Fruit fly (Drosophila melanogaster) whole organism, embryonic: ENCODE data around the gene Spn28Dc.
A peak's percentile ranks its signal among the peaks of the same experiment; 100 is the strongest.

Experiments used
- Aef1 ChIP-seq: fragments of 200-800 bp; sonication (Bioruptor generic); IDR thresholded peaks from 3 replicates; pipeline ENCODE4 v1.3.6; 2022; ENCODE audit warnings: missing biosample characterization, missing genetic modification characterization
- Awh ChIP-seq: fragments of 200-800 bp; sonication (Bioruptor generic); IDR thresholded peaks from 2 replicates; pipeline ENCODE4, ENCODE4 v1.3.6; 2022; ENCODE audit warnings: missing biosample characterization, missing genetic modification characterization
- BEAF-32 ChIP-seq: fragments of 200-800 bp; sonication (Bioruptor generic); optimal IDR thresholded peaks from 3 replicates; lab custom pipeline; 2017; ENCODE audit warnings: missing biosample characterization, missing genetic modification characterization, mild to moderate bottlenecking, moderate library complexity, missing genetic modification reagents
- C15 ChIP-seq: fragments of 200-800 bp; sonication (Bioruptor generic); IDR thresholded peaks from 3 replicates; pipeline ENCODE4 v1.3.6; 2022; ENCODE audit warnings: missing biosample characterization, missing genetic modification characterization
- CG10267 ChIP-seq: fragments of 200-800 bp; sonication (Bioruptor generic); optimal IDR thresholded peaks from 2 replicates; lab custom pipeline; 2018; ENCODE audit warnings: missing biosample characterization, mild to moderate bottlenecking, missing genetic modification characterization, moderate library complexity
- CG10366 ChIP-seq: fragments of 200-800 bp; sonication (Bioruptor generic); IDR thresholded peaks from 2 replicates; pipeline ENCODE4 v1.3.6; 2022; ENCODE audit warnings: missing biosample characterization, missing genetic modification characterization
- CG11093 ChIP-seq: fragments of 200-800 bp; sonication (Bioruptor generic); IDR thresholded peaks from 3 replicates; pipeline ENCODE4 v1.3.6; 2022; ENCODE audit warnings: missing biosample characterization, missing genetic modification characterization
- CG12219 ChIP-seq: fragments of 200-800 bp; sonication (Bioruptor generic); optimal IDR thresholded peaks from 3 replicates; lab custom pipeline; 2018; ENCODE audit warnings: missing biosample characterization, mild to moderate bottlenecking, missing genetic modification characterization
- CG13894 ChIP-seq: fragments of 200-800 bp; sonication (Bioruptor generic); optimal IDR thresholded peaks from 3 replicates; lab custom pipeline; 2018; ENCODE audit warnings: missing biosample characterization, mild to moderate bottlenecking, missing genetic modification characterization, moderate library complexity
- CG1529 ChIP-seq: fragments of 200-800 bp; sonication (Bioruptor generic); optimal IDR thresholded peaks from 3 replicates; lab custom pipeline; 2018; ENCODE audit warnings: missing biosample characterization, missing genetic modification characterization
- CG15696 ChIP-seq: fragments of 200-800 bp; sonication (Bioruptor generic); optimal IDR thresholded peaks from 2 replicates; lab custom pipeline; 2019; ENCODE audit warnings: missing biosample characterization, mild to moderate bottlenecking, missing genetic modification characterization, moderate library complexity
- CG1603 ChIP-seq: fragments of 200-800 bp; sonication (Bioruptor generic); optimal IDR thresholded peaks from 2 replicates; lab custom pipeline; 2019; ENCODE audit warnings: missing biosample characterization, mild to moderate bottlenecking, missing genetic modification characterization, moderate library complexity
- CG17829 ChIP-seq: fragments of 200-800 bp; optimal IDR thresholded peaks from 2 replicates; lab custom pipeline; 2019; ENCODE audit warnings: missing biosample characterization, mild to moderate bottlenecking, missing genetic modification characterization, moderate library complexity
- CG18599 ChIP-seq: fragments of 200-800 bp; sonication (Bioruptor generic); optimal IDR thresholded peaks from 3 replicates; lab custom pipeline; 2017; ENCODE audit warnings: missing biosample characterization, missing genetic modification characterization, mild to moderate bottlenecking, moderate library complexity, missing genetic modification reagents
- CG2678 ChIP-seq: fragments of 200-800 bp; sonication (Bioruptor generic); optimal IDR thresholded peaks from 3 replicates; lab custom pipeline; 2019; ENCODE audit warnings: missing biosample characterization, mild to moderate bottlenecking, missing genetic modification characterization, moderate library complexity
- CG30431 ChIP-seq: fragments of 200-800 bp; sonication (Bioruptor generic); optimal IDR thresholded peaks from 2 replicates; lab custom pipeline; 2017; ENCODE audit warnings: missing biosample characterization, missing genetic modification characterization
- CG31388 ChIP-seq: fragments of 200-800 bp; sonication (Bioruptor generic); optimal IDR thresholded peaks from 2 replicates; lab custom pipeline; 2016; ENCODE audit warnings: missing biosample characterization, missing genetic modification characterization
- CG3163 ChIP-seq: fragments of 200-800 bp; sonication (Bioruptor generic); optimal IDR thresholded peaks from 3 replicates; lab custom pipeline; 2016; ENCODE audit warnings: missing biosample characterization, missing genetic modification characterization
- CG4730 ChIP-seq: fragments of 200-800 bp; sonication (Bioruptor generic); IDR thresholded peaks from 2 replicates; pipeline ENCODE4 v1.3.6; 2022; ENCODE audit warnings: missing biosample characterization, missing genetic modification characterization
- CG5953 ChIP-seq: fragments of 200-800 bp; sonication (Bioruptor generic); IDR thresholded peaks from 2 replicates; pipeline ENCODE4 v1.3.6; 2022; ENCODE audit warnings: missing biosample characterization, missing genetic modification characterization
- CG7357 ChIP-seq: fragments of 200-800 bp; sonication (Bioruptor generic); IDR thresholded peaks from 3 replicates; pipeline ENCODE4 v1.3.6; 2022; ENCODE audit warnings: missing biosample characterization, missing genetic modification characterization
- CG8388 ChIP-seq: fragments of 200-800 bp; sonication (Bioruptor generic); optimal IDR thresholded peaks from 2 replicates; lab custom pipeline; 2019; ENCODE audit warnings: missing biosample characterization, mild to moderate bottlenecking, missing genetic modification characterization, moderate library complexity
- CG9437 ChIP-seq: fragments of 200-800 bp; sonication (Bioruptor generic); optimal IDR thresholded peaks from 2 replicates; lab custom pipeline; 2018; ENCODE audit warnings: missing biosample characterization, mild to moderate bottlenecking, missing genetic modification characterization
- D19A ChIP-seq: fragments of 200-800 bp; optimal IDR thresholded peaks from 3 replicates; lab custom pipeline; 2019; ENCODE audit warnings: missing biosample characterization, mild to moderate bottlenecking, missing genetic modification characterization, moderate library complexity
- Dll ChIP-seq: fragments of 200-800 bp; sonication (Bioruptor generic); IDR thresholded peaks from 4 replicates; pipeline ENCODE4 v1.3.6; 2022; ENCODE audit warnings: missing biosample characterization, missing genetic modification characterization; ENCODE audit not compliant: partially characterized antibody
- H15 ChIP-seq: fragments of 200-800 bp; sonication (Bioruptor generic); IDR thresholded peaks from 3 replicates; pipeline ENCODE4 v1.3.6; 2022; ENCODE audit warnings: missing biosample characterization, missing genetic modification characterization
- Hr51 ChIP-seq, 2 experiments: fragments of 200-800 bp; sonication (Bioruptor generic); optimal IDR thresholded peaks; 2 replicates in 1 of 2; 3 replicates in 1 of 2; lab custom pipeline; 2016 to 2018; ENCODE audit warnings: missing biosample characterization in 2 of 2, missing genetic modification characterization in 2 of 2, mild to moderate bottlenecking in 1 of 2, moderate library complexity in 1 of 2
- NFAT ChIP-seq: fragments of 200-800 bp; sonication (Bioruptor generic); IDR thresholded peaks from 2 replicates; pipeline ENCODE4 v1.3.6; 2022; ENCODE audit warnings: missing biosample characterization, missing genetic modification characterization
- Nf-YA ChIP-seq: fragments of 200-800 bp; sonication (Bioruptor generic); IDR thresholded peaks from 2 replicates; pipeline ENCODE4 v1.3.6; 2022; ENCODE audit warnings: missing biosample characterization, missing genetic modification characterization
- NfI ChIP-seq: fragments of 200-800 bp; sonication (Bioruptor generic); optimal IDR thresholded peaks from 3 replicates; lab custom pipeline; 2018; ENCODE audit warnings: missing biosample characterization, mild to moderate bottlenecking, missing genetic modification characterization, moderate library complexity
- Pdp1 ChIP-seq, 2 experiments: fragments of 200-800 bp; sonication (Bioruptor generic); optimal IDR thresholded peaks; 3 replicates each; lab custom pipeline; 2016; ENCODE audit warnings: missing biosample characterization in 2 of 2, missing genetic modification characterization in 2 of 2, mild to moderate bottlenecking in 1 of 2, moderate library complexity in 1 of 2
- Usf ChIP-seq: fragments of 200-800 bp; sonication (Bioruptor generic); optimal IDR thresholded peaks from 2 replicates; lab custom pipeline; 2017; ENCODE audit warnings: missing genotype, missing biosample characterization, missing genetic modification characterization
- al ChIP-seq: fragments of 200-800 bp; sonication (Bioruptor generic); IDR thresholded peaks from 2 replicates; pipeline ENCODE4 v1.3.6; 2022; ENCODE audit warnings: missing biosample characterization, missing genetic modification characterization
- crc ChIP-seq: fragments of 200-800 bp; sonication (Bioruptor generic); optimal IDR thresholded peaks from 2 replicates; lab custom pipeline; 2016; ENCODE audit warnings: missing biosample characterization, missing genetic modification characterization
- esg ChIP-seq: fragments of 200-800 bp; sonication (Bioruptor generic); conservative IDR thresholded peaks from 2 replicates; pipeline ENCODE4 v1.3.6; 2022; ENCODE audit warnings: missing biosample characterization, missing genetic modification characterization
- fd102C ChIP-seq: fragments of 200-800 bp; sonication (Bioruptor generic); optimal IDR thresholded peaks from 2 replicates; lab custom pipeline; 2018; ENCODE audit warnings: missing biosample characterization, mild to moderate bottlenecking, missing genetic modification characterization, moderate library complexity
- grn ChIP-seq: fragments of 200-800 bp; sonication (Bioruptor generic); optimal IDR thresholded peaks from 3 replicates; lab custom pipeline; 2017; ENCODE audit warnings: missing biosample characterization, missing genetic modification characterization
- gsb ChIP-seq: fragments of 200-800 bp; sonication (Bioruptor generic); IDR thresholded peaks from 2 replicates; pipeline ENCODE4 v1.3.6; 2022; ENCODE audit warnings: missing biosample characterization, missing genetic modification characterization
- gsb-n ChIP-seq: fragments of 200-800 bp; sonication (Bioruptor generic); optimal IDR thresholded peaks from 3 replicates; lab custom pipeline; 2018; ENCODE audit warnings: missing biosample characterization, mild to moderate bottlenecking, missing genetic modification characterization
- hkb ChIP-seq, 2 experiments: fragments of 200-800 bp in 1 of 2; fragments of >200 bp in 1 of 2; sonication (Bioruptor generic) in 1 of 2; IDR thresholded peaks in 1 of 2; optimal IDR thresholded peaks in 1 of 2; 2 replicates each; pipeline versions ENCODE4 v1.3.6 to Lab custom; 2017 to 2022; ENCODE audit warnings: missing biosample characterization in 1 of 2, missing genetic modification characterization in 1 of 2
- insv ChIP-seq, 2 experiments: fragments of 200-800 bp; sonication (Bioruptor generic); optimal IDR thresholded peaks; 3 replicates each; lab custom pipeline; 2016 to 2018; ENCODE audit warnings: missing biosample characterization in 2 of 2, missing genetic modification characterization in 2 of 2
- jumu ChIP-seq: fragments of 200-800 bp; sonication (Bioruptor generic); optimal IDR thresholded peaks from 3 replicates; lab custom pipeline; 2016; ENCODE audit warnings: missing biosample characterization, missing genetic modification characterization
- nau ChIP-seq: fragments of 200-800 bp; sonication (Bioruptor generic); optimal IDR thresholded peaks from 3 replicates; lab custom pipeline; 2017; ENCODE audit warnings: missing biosample characterization, mild to moderate bottlenecking, missing genetic modification characterization, missing genetic modification reagents
- pfk ChIP-seq: fragments of 200-800 bp; sonication (Bioruptor generic); optimal IDR thresholded peaks from 2 replicates; lab custom pipeline; 2018; ENCODE audit warnings: missing biosample characterization, mild to moderate bottlenecking, missing genetic modification characterization, moderate library complexity
- prd ChIP-seq, 3 experiments: fragments of >200 bp in 2 of 3; fragments of 200-800 bp in 1 of 3; sonication (Bioruptor generic) in 1 of 3; optimal IDR thresholded peaks in 2 of 3; IDR thresholded peaks in 1 of 3; 2 replicates in 2 of 3; 3 replicates in 1 of 3; pipeline versions ENCODE4 v1.3.6 to Lab custom; 2017 to 2022; ENCODE audit warnings: missing biosample characterization in 1 of 3, missing genetic modification characterization in 1 of 3
- ranshi ChIP-seq: fragments of 200-800 bp; sonication (Bioruptor generic); IDR thresholded peaks from 2 replicates; pipeline ENCODE4 v1.3.6; 2022; ENCODE audit warnings: missing biosample characterization, missing genetic modification characterization
- unpg ChIP-seq: fragments of 200-800 bp; sonication (Bioruptor generic); optimal IDR thresholded peaks from 3 replicates; lab custom pipeline; 2018; ENCODE audit warnings: missing biosample characterization, mild to moderate bottlenecking, missing genetic modification characterization, moderate library complexity

The Spn28Dc gene

dm6 chr2L:7957068-7957868 is 49.7 kb downstream of the Spn28Dc start (continued):
- peak; percentile 11; the same call in 1 of the 2 replicates for TF ChIP-seq al (GFP tag; lab: Robert Waterston, UW)
- 0 out of 2 replicates have a peak, but pooled peaks have one; percentile 11 for TF ChIP-seq NFAT (GFP tag; lab: Robert Waterston, UW)
- no peak for TF ChIP-seq CG15696 (tag; lab: Kevin White, UChicago)
- TF ChIP-seq hkb (optimal IDR thresholded peaks at IDR 0.05; lab: Kevin White, UChicago) = no peak
- peak; percentile 72 for TF ChIP-seq hkb (GFP tag; IDR thresholded peaks at IDR 0.05; lab: Robert Waterston, UW)
- TF ChIP-seq CG11093 = peak; percentile 49; the same call in 1 of the 3 replicates
- peak; percentile 66 for TF ChIP-seq CG9437 (GFP tag; lab: Kevin White, UChicago)
- no peak for TF ChIP-seq gsb (GFP tag; lab: Robert Waterston, UW)
- TF ChIP-seq CG3163 (GFP tag; lab: Kevin White, UChicago) = no peak
- no peak for TF ChIP-seq CG4730 (GFP tag; lab: Robert Waterston, UW)
- peak in 1 of 2 experiments; percentile 39 for TF ChIP-seq Pdp1 (GFP tag; optimal IDR thresholded peaks at IDR 0.05; lab: Kevin White, UChicago)
- TF ChIP-seq CG18599 (GFP tag; lab: Kevin White, UChicago) = peak; percentile 36
- peak; percentile 9 for TF ChIP-seq CG17829 (tag; lab: Kevin White, UChicago)
- TF ChIP-seq nau = peak; percentile 36
- TF ChIP-seq CG5953 (GFP tag; lab: Robert Waterston, UW) = no peak; the same call in 1 of the 2 replicates
- TF ChIP-seq grn (GFP tag; lab: Kevin White, UChicago) = no peak
- TF ChIP-seq unpg (GFP tag; lab: Kevin White, UChicago) = peak; percentile 55
- peak; percentile 48; the same call in 1 of the 2 replicates for TF ChIP-seq Nf-YA (GFP tag; lab: Robert Waterston, UW)
- TF ChIP-seq CG1529 (GFP tag; lab: Kevin White, UChicago) = peak; percentile 27
- 0 out of 2 replicates have a peak, but pooled peaks have one; percentile 21 for TF ChIP-seq Awh
- peak in 1 of 2 experiments; percentile 77 for TF ChIP-seq Hr51 (GFP tag; optimal IDR thresholded peaks at IDR 0.05; lab: Kevin White, UChicago)
- no peak for TF ChIP-seq insv (GFP tag; optimal IDR thresholded peaks at IDR 0.05; lab: Kevin White, UChicago)
- no peak for TF ChIP-seq crc (GFP tag; lab: Kevin White, UChicago)
- TF ChIP-seq BEAF-32 (GFP tag; lab: Kevin White, UChicago) = no peak
- no peak for TF ChIP-seq prd (optimal IDR thresholded peaks at IDR 0.05; lab: Kevin White, UChicago)
- TF ChIP-seq prd (GFP tag; IDR thresholded peaks at IDR 0.05; lab: Robert Waterston, UW) = peak; percentile 37; the same call in 2 of the 3 replicates
- no peak for TF ChIP-seq Usf (GFP tag; lab: Kevin White, UChicago)
- TF ChIP-seq jumu (GFP tag; lab: Kevin White, UChicago) = no peak
- TF ChIP-seq H15 (GFP tag; lab: Robert Waterston, UW) = no peak
- TF ChIP-seq Dll (GFP tag; lab: Robert Waterston, UW) = no peak
- TF ChIP-seq CG13894 (tag; lab: Kevin White, UChicago) = no peak
- TF ChIP-seq NfI (GFP tag; lab: Kevin White, UChicago) = peak; percentile 41
- TF ChIP-seq CG12219 (GFP tag; lab: Kevin White, UChicago) = peak; percentile 16
- peak; percentile 55 for TF ChIP-seq CG30431 (GFP tag; lab: Kevin White, UChicago)
- TF ChIP-seq CG10267 = peak; percentile 48
- peak; percentile 57 for TF ChIP-seq D19A (tag; lab: Kevin White, UChicago)
- TF ChIP-seq fd102C (GFP tag; lab: Kevin White, UChicago) = no peak
- no peak for TF ChIP-seq CG1603 (tag; lab: Kevin White, UChicago)
- peak; percentile 21 for TF ChIP-seq gsb-n (tag; lab: Kevin White, UChicago)
- TF ChIP-seq esg (GFP tag; lab: Robert Waterston, UW) = peak; percentile 76
- no peak for TF ChIP-seq pfk (GFP tag; lab: Kevin White, UChicago)
- peak; percentile 61; the same call in 1 of the 3 replicates for TF ChIP-seq Aef1
- peak; percentile 61 for TF ChIP-seq CG10366 (GFP tag; lab: Robert Waterston, UW)
- no peak for TF ChIP-seq C15 (GFP tag; lab: Robert Waterston, UW)
- peak; percentile 73 for TF ChIP-seq CG2678
- peak; percentile 54; the same call in 2 of the 3 replicates for TF ChIP-seq CG7357 (GFP tag; lab: Robert Waterston, UW)
- TF ChIP-seq CG31388 = no peak
- peak; percentile 11 for TF ChIP-seq CG8388
- peak; percentile 47; the same call in 1 of the 2 replicates for TF ChIP-seq ranshi (GFP tag; lab: Robert Waterston, UW)
